Worm (Caenorhabditis elegans) whole organism, L1 larva: Measurements from ENCODE around the gene acs-14.

Source experiments
- C04F5.9 ChIP-seq: sonication (generic microtip); optimal IDR thresholded peaks from 2 replicates; lab custom pipeline; 2016; ENCODE audit warnings: missing genetic modification characterization, missing compliant biosample characterization
- F16B12.6 ChIP-seq: fragments of 150-350 bp; optimal IDR thresholded peaks from 2 replicates; lab custom pipeline; 2014; ENCODE audit warnings: missing biosample characterization, missing genetic modification characterization
- Y116A8C.19 ChIP-seq: sonication (generic microtip); optimal IDR thresholded peaks from 2 replicates; lab custom pipeline; 2016; ENCODE audit warnings: missing compliant biosample characterization, missing genetic modification characterization, borderline replicate concordance
- aha-1 ChIP-seq: fragments of 150-350 bp; optimal IDR thresholded peaks from 2 replicates; lab custom pipeline; 2014; ENCODE audit warnings: missing biosample characterization, missing genetic modification characterization
- alr-1 ChIP-seq: fragments of 200-800 bp; sonication (Bioruptor generic); optimal IDR thresholded peaks from 2 replicates; lab custom pipeline; 2018; ENCODE audit warnings: borderline replicate concordance, mild to moderate bottlenecking, missing genetic modification characterization, missing compliant biosample characterization
- blmp-1 ChIP-seq: fragments of 150-350 bp; optimal IDR thresholded peaks from 2 replicates; lab custom pipeline; 2014; ENCODE audit warnings: missing biosample characterization, missing genetic modification characterization
- ceh-90 ChIP-seq: sonication (generic microtip); optimal IDR thresholded peaks from 2 replicates; lab custom pipeline; 2016; ENCODE audit warnings: missing genetic modification characterization, missing compliant biosample characterization
- ces-1 ChIP-seq: fragments of 150-350 bp; optimal IDR thresholded peaks from 2 replicates; lab custom pipeline; 2014; ENCODE audit warnings: missing biosample characterization, missing genetic modification reagents, missing genetic modification characterization
- dpl-1 ChIP-seq, 3 experiments: fragments of 150-350 bp in 2 of 3; sonication (generic microtip) in 1 of 3; optimal IDR thresholded peaks; 2 replicates each; lab custom pipeline; 2014 to 2017; ENCODE audit warnings: missing biosample characterization in 3 of 3, missing genetic modification characterization in 3 of 3, missing genetic modification reagents in 3 of 3
- efl-1 ChIP-seq, 4 experiments: fragments of 150-350 bp; optimal IDR thresholded peaks in 3 of 4; peaks in 1 of 4; 1 replicate in 1 of 4; 2 replicates in 3 of 4; lab custom pipeline; 2014; ENCODE audit warnings: missing biosample characterization in 2 of 4, missing genetic modification characterization in 2 of 4, missing genetic modification reagents in 2 of 4
- egl-13 ChIP-seq: sonication (generic microtip); optimal IDR thresholded peaks from 2 replicates; lab custom pipeline; 2016; ENCODE audit warnings: missing genotype, missing genetic modification reagents, missing genetic modification characterization, missing compliant biosample characterization
- egl-27 ChIP-seq, 2 experiments: fragments of 150-350 bp in 1 of 2; sonication (generic microtip); optimal IDR thresholded peaks; 3 replicates each; lab custom pipeline; 2017 to 2018; ENCODE audit warnings: missing biosample characterization in 2 of 2, missing genetic modification characterization in 2 of 2, missing genetic modification reagents in 2 of 2
- elt-2 ChIP-seq: sonication (generic microtip); optimal IDR thresholded peaks from 2 replicates; lab custom pipeline; 2016; ENCODE audit warnings: missing genetic modification characterization, mild to moderate bottlenecking, inconsistent platforms, missing compliant biosample characterization, missing genetic modification reagents
- elt-3 ChIP-seq, 6 experiments: fragments of 150-350 bp in 1 of 6; sonication (generic microtip); optimal IDR thresholded peaks; 2 replicates each; lab custom pipeline; 2017 to 2018; ENCODE audit warnings: missing biosample characterization in 6 of 6, missing genetic modification characterization in 6 of 6, inconsistent platforms in 1 of 6
- ets-5 ChIP-seq: fragments of 200-800 bp; sonication (Bioruptor generic); IDR thresholded peaks from 2 replicates; pipeline ENCODE4 v1.3.6; 2022; ENCODE audit warnings: missing genetic modification characterization, missing compliant biosample characterization
- fkh-4 ChIP-seq: sonication (generic microtip); optimal IDR thresholded peaks from 2 replicates; lab custom pipeline; 2016; ENCODE audit warnings: missing compliant biosample characterization, missing genetic modification characterization, borderline replicate concordance
- fkh-8 ChIP-seq: sonication (generic microtip); optimal IDR thresholded peaks from 2 replicates; lab custom pipeline; 2016; ENCODE audit warnings: mild to moderate bottlenecking, missing genetic modification characterization, missing compliant biosample characterization
- fos-1 ChIP-seq: fragments of 150-350 bp; optimal IDR thresholded peaks from 2 replicates; lab custom pipeline; 2014; ENCODE audit warnings: missing biosample characterization, missing genetic modification characterization
- grh-1 ChIP-seq: fragments of 200-800 bp; sonication (Bioruptor generic); IDR thresholded peaks from 2 replicates; pipeline ENCODE4 v1.3.6; 2022; ENCODE audit warnings: missing genetic modification reagents, missing genetic modification characterization, missing compliant biosample characterization
- hlh-4 ChIP-seq: sonication (generic microtip); optimal IDR thresholded peaks from 2 replicates; lab custom pipeline; 2016; ENCODE audit warnings: mild to moderate bottlenecking, missing genetic modification characterization, missing compliant biosample characterization
- hpl-2 ChIP-seq: fragments of 150-350 bp; optimal IDR thresholded peaks from 2 replicates; lab custom pipeline; 2014; ENCODE audit warnings: missing biosample characterization, missing genetic modification reagents, missing genetic modification characterization
- isw-1 ChIP-seq: fragments of 200-800 bp; sonication (Bioruptor generic); IDR thresholded peaks from 2 replicates; pipeline ENCODE4 v1.3.6; 2022; ENCODE audit warnings: missing genetic modification characterization, missing compliant biosample characterization
- lin-14 ChIP-seq: fragments of 200-800 bp; sonication (Bioruptor generic); optimal IDR thresholded peaks from 2 replicates; lab custom pipeline; 2018; ENCODE audit warnings: mild to moderate bottlenecking, missing genetic modification characterization, moderate library complexity, missing compliant biosample characterization
- lin-39 ChIP-seq: fragments of 150-350 bp; optimal IDR thresholded peaks from 2 replicates; lab custom pipeline; 2014; ENCODE audit warnings: missing biosample characterization, missing genetic modification reagents, missing genetic modification characterization
- lir-3 ChIP-seq: sonication (generic microtip); optimal IDR thresholded peaks from 2 replicates; lab custom pipeline; 2016; ENCODE audit warnings: mild to moderate bottlenecking, missing genetic modification characterization, moderate library complexity, missing compliant biosample characterization; ENCODE audit not compliant: poor library complexity
- lsy-2 ChIP-seq, 2 experiments: fragments of 150-350 bp; optimal IDR thresholded peaks; 2 replicates each; lab custom pipeline; 2014; ENCODE audit warnings: missing biosample characterization in 2 of 2, missing genetic modification characterization in 2 of 2
- mab-9 ChIP-seq: fragments of 200-800 bp; sonication (Bioruptor generic); IDR thresholded peaks from 2 replicates; pipeline ENCODE4 v1.3.6; 2022; ENCODE audit warnings: missing genetic modification reagents, missing genetic modification characterization, missing compliant biosample characterization
- mdl-1 ChIP-seq, 2 experiments: fragments of 150-350 bp; optimal IDR thresholded peaks; 2 replicates each; lab custom pipeline; 2014 to 2017; ENCODE audit warnings: missing biosample characterization in 2 of 2, missing genetic modification characterization in 2 of 2, inconsistent platforms in 1 of 2
- mef-2 ChIP-seq: fragments of 150-350 bp; optimal IDR thresholded peaks from 2 replicates; lab custom pipeline; 2014; ENCODE audit warnings: missing biosample characterization, missing genetic modification characterization
- nhr-11 ChIP-seq: fragments of 150-350 bp; optimal IDR thresholded peaks from 2 replicates; lab custom pipeline; 2014; ENCODE audit warnings: missing biosample characterization, missing genetic modification characterization
- nhr-12 ChIP-seq: sonication (generic microtip); optimal IDR thresholded peaks from 2 replicates; lab custom pipeline; 2017; ENCODE audit warnings: missing biosample characterization, missing genetic modification characterization
- nhr-19 ChIP-seq: fragments of 200-800 bp; sonication (Bioruptor generic); conservative IDR thresholded peaks from 2 replicates; pipeline ENCODE4 v1.3.6; 2022; ENCODE audit warnings: missing genetic modification characterization, missing compliant biosample characterization
- nhr-20 ChIP-seq: sonication (generic microtip); optimal IDR thresholded peaks from 2 replicates; lab custom pipeline; 2016; ENCODE audit warnings: mild to moderate bottlenecking, missing genetic modification characterization, missing compliant biosample characterization
- nhr-47 ChIP-seq: sonication (generic microtip); optimal IDR thresholded peaks from 2 replicates; lab custom pipeline; 2016; ENCODE audit warnings: mild to moderate bottlenecking, missing genetic modification characterization, moderate library complexity, missing compliant biosample characterization
- nhr-84 ChIP-seq: sonication (generic microtip); optimal IDR thresholded peaks from 2 replicates; lab custom pipeline; 2017; ENCODE audit warnings: missing biosample characterization, missing genetic modification characterization
- nhr-85 ChIP-seq: sonication (generic microtip); peaks from one replicate; lab custom pipeline; 2016; ENCODE audit warnings: missing genetic modification characterization, inconsistent platforms, missing compliant biosample characterization
- pag-3 ChIP-seq: sonication (generic microtip); optimal IDR thresholded peaks from 2 replicates; lab custom pipeline; 2017; ENCODE audit warnings: missing genetic modification characterization, mild to moderate bottlenecking, missing compliant biosample characterization, antibody characterized with exemption, borderline replicate concordance; ENCODE audit not compliant: insufficient read depth
- pqm-1 ChIP-seq: sonication (generic microtip); optimal IDR thresholded peaks from 3 replicates; lab custom pipeline; 2017; ENCODE audit warnings: missing biosample characterization, missing genetic modification characterization
- snpc-4 ChIP-seq: fragments of 150-350 bp; optimal IDR thresholded peaks from 2 replicates; lab custom pipeline; 2014; ENCODE audit warnings: missing biosample characterization, missing genetic modification characterization
- sox-4 ChIP-seq: sonication (generic microtip); optimal IDR thresholded peaks from 2 replicates; lab custom pipeline; 2016; ENCODE audit warnings: missing genetic modification characterization, missing compliant biosample characterization
- swsn-7 ChIP-seq: sonication (generic microtip); optimal IDR thresholded peaks from 2 replicates; lab custom pipeline; 2016; ENCODE audit warnings: missing genetic modification characterization, missing compliant biosample characterization
- tbx-2 ChIP-seq: sonication (generic microtip); optimal IDR thresholded peaks from 2 replicates; lab custom pipeline; 2016; ENCODE audit warnings: missing genetic modification characterization, missing compliant biosample characterization
- tlp-1 ChIP-seq: fragments of 150-350 bp; optimal IDR thresholded peaks from 2 replicates; lab custom pipeline; 2014; ENCODE audit warnings: missing biosample characterization, missing genetic modification characterization
- unc-130 ChIP-seq: fragments of 150-350 bp; optimal IDR thresholded peaks from 2 replicates; lab custom pipeline; 2017; ENCODE audit warnings: missing biosample characterization, missing genetic modification characterization, inconsistent platforms
- unc-30 ChIP-seq: sonication (generic microtip); optimal IDR thresholded peaks from 2 replicates; lab custom pipeline; 2017; ENCODE audit warnings: missing biosample characterization, missing genetic modification characterization
- unc-98 ChIP-seq: fragments of 200-800 bp; sonication (Bioruptor generic); IDR thresholded peaks from 2 replicates; pipeline ENCODE4 v1.3.6; 2022; ENCODE audit warnings: missing genetic modification characterization, missing compliant biosample characterization
- vab-15 ChIP-seq: sonication (generic microtip); optimal IDR thresholded peaks from 2 replicates; lab custom pipeline; 2017; ENCODE audit warnings: missing genotype, mild to moderate bottlenecking, missing genetic modification characterization, missing compliant biosample characterization
- xbp-1 ChIP-seq: sonication (generic microtip); optimal IDR thresholded peaks from 2 replicates; lab custom pipeline; 2016; ENCODE audit warnings: missing genetic modification characterization, missing compliant biosample characterization
- zag-1 ChIP-seq: fragments of 150-350 bp; optimal IDR thresholded peaks from 2 replicates; lab custom pipeline; 2014; ENCODE audit warnings: missing biosample characterization, missing genetic modification characterization
- ztf-11 ChIP-seq, 2 experiments: sonication (generic microtip); optimal IDR thresholded peaks; 2 replicates each; lab custom pipeline; 2016 to 2017; ENCODE audit warnings: missing genetic modification characterization in 2 of 2, missing biosample characterization in 1 of 2, missing compliant biosample characterization in 1 of 2

The acs-14 gene

ce11 chrV:9544176-9544632 is 36.3 kb downstream of the acs-14 start, which contains the start of gene mdf-1 (continued):
- TF ChIP-seq nhr-84 (tag; lab: Kevin White, UChicago) (no peak), nhr-20 (peak; percentile 75), hlh-4 (no peak), sox-4 (tag; lab: Kevin White, UChicago) (no peak), Y116A8C.19 (tag; lab: Kevin White, UChicago) (no peak), xbp-1 (tag; lab: Kevin White, UChicago) (peak; percentile 60), dpl-1 (GFP tag; optimal IDR thresholded peaks at IDR 0.05; lab: Kevin White, UChicago) (peak; percentile 85 to 93 (median 89)), unc-130 (tag; lab: Kevin White, UChicago) (peak; percentile 58), unc-30 (tag; lab: Kevin White, UChicago) (no peak), mef-2 (tag; lab: Kevin White, UChicago) (no peak), grh-1 (GFP tag; lab: Robert Waterston, UW) (no peak), alr-1 (tag; lab: Kevin White, UChicago) (no peak), lsy-2 (tag; optimal IDR thresholded peaks at IDR 0.05; lab: Kevin White, UChicago) (peak; percentile 59 to 81), tbx-2 (tag; lab: Kevin White, UChicago) (peak; percentile 60), hpl-2 (GFP tag; lab: Kevin White, UChicago) (no peak), pqm-1 (no peak), isw-1 (no peak), C04F5.9 (tag; lab: Kevin White, UChicago) (no peak), ces-1 (GFP tag; lab: Kevin White, UChicago) (no peak), nhr-12 (no peak), aha-1 (tag; lab: Kevin White, UChicago) (no peak), vab-15 (tag; lab: Kevin White, UChicago) (no peak), efl-1 (optimal IDR thresholded peaks at IDR 0.05; lab: Kevin White, UChicago) (peak; percentile 75 to 92), efl-1 (GFP tag; optimal IDR thresholded peaks at IDR 0.05 in 1 of 2; lab: Kevin White, UChicago) (peak; percentile 91 to 99), mdl-1 (tag; optimal IDR thresholded peaks at IDR 0.05; lab: Kevin White, UChicago) (peak in 1 of 2 experiments; percentile 45), pag-3 (no peak), nhr-85 (peak; percentile 48), tlp-1 (tag; lab: Kevin White, UChicago) (no peak), nhr-19 (GFP tag; lab: Robert Waterston, UW) (peak; percentile 49), fos-1 (tag; lab: Kevin White, UChicago) (no peak), nhr-47 (tag; lab: Kevin White, UChicago) (peak; percentile 75), ceh-90 (tag; lab: Kevin White, UChicago) (no peak), egl-13 (tag; lab: Kevin White, UChicago) (peak; percentile 50), F16B12.6 (peak; percentile 10), elt-3 (tag; optimal IDR thresholded peaks at IDR 0.05; lab: Kevin White, UChicago) (peak in 1 of 6 experiments; percentile 82), fkh-4 (no peak), mab-9 (GFP tag; lab: Robert Waterston, UW) (no peak), snpc-4 (tag; lab: Kevin White, UChicago) (peak; percentile 35), ets-5 (GFP tag; lab: Robert Waterston, UW) (no peak), swsn-7 (tag; lab: Kevin White, UChicago) (peak; percentile 67), egl-27 (tag; optimal IDR thresholded peaks at IDR 0.05; lab: Kevin White, UChicago) (no peak), ztf-11 (tag; optimal IDR thresholded peaks at IDR 0.05; lab: Kevin White, UChicago) (no peak), lir-3 (tag; lab: Kevin White, UChicago) (peak; percentile 57), fkh-8 (peak; percentile 57), blmp-1 (peak; percentile 62), zag-1 (tag; lab: Kevin White, UChicago) (no peak), unc-98 (no peak), lin-14 (peak; percentile 77), nhr-11 (tag; lab: Kevin White, UChicago) (no peak), lin-39 (tag; lab: Kevin White, UChicago) (no peak), elt-2 (tag; lab: Kevin White, UChicago) (no peak)
